Fruit fly (Drosophila melanogaster) whole organism, embryonic: Measurements from ENCODE around the gene MED28.

Source experiments
- CG10274 ChIP-seq: fragments of 200-800 bp; sonication (Bioruptor generic); optimal IDR thresholded peaks from 3 replicates; lab custom pipeline; 2017; ENCODE audit warnings: missing biosample characterization, mild to moderate bottlenecking, missing genetic modification characterization
- CG11723 ChIP-seq: fragments of 200-800 bp; sonication (Bioruptor generic); optimal IDR thresholded peaks from 2 replicates; lab custom pipeline; 2017; ENCODE audit warnings: missing biosample characterization, mild to moderate bottlenecking, missing genetic modification characterization
- CG12155 ChIP-seq: fragments of 200-800 bp; sonication (Bioruptor generic); optimal IDR thresholded peaks from 3 replicates; lab custom pipeline; 2016; ENCODE audit warnings: missing biosample characterization, missing genetic modification characterization
- CG15011 ChIP-seq: fragments of 200-800 bp; sonication (Bioruptor generic); optimal IDR thresholded peaks from 3 replicates; lab custom pipeline; 2018; ENCODE audit warnings: missing biosample characterization, mild to moderate bottlenecking, missing genetic modification characterization
- CG16779 ChIP-seq: fragments of 200-800 bp; sonication (Bioruptor generic); IDR thresholded peaks from 2 replicates; pipeline ENCODE4 v1.3.6; 2022; ENCODE audit warnings: missing biosample characterization, missing genetic modification characterization
- CG17359 ChIP-seq: fragments of 200-800 bp; sonication (Bioruptor generic); optimal IDR thresholded peaks from 3 replicates; lab custom pipeline; 2018; ENCODE audit warnings: missing biosample characterization, mild to moderate bottlenecking, missing genetic modification characterization, moderate library complexity
- CG2116 ChIP-seq: fragments of 200-800 bp; sonication (Bioruptor generic); optimal IDR thresholded peaks from 3 replicates; lab custom pipeline; 2018; ENCODE audit warnings: missing biosample characterization, mild to moderate bottlenecking, missing genetic modification characterization
- CG2202 ChIP-seq: fragments of 200-800 bp; sonication (Bioruptor generic); optimal IDR thresholded peaks from 2 replicates; lab custom pipeline; 2018; ENCODE audit warnings: missing biosample characterization, mild to moderate bottlenecking, missing genetic modification characterization
- CG30403 ChIP-seq: fragments of 200-800 bp; sonication (Bioruptor generic); optimal IDR thresholded peaks from 3 replicates; lab custom pipeline; 2016; ENCODE audit warnings: missing biosample characterization, missing genetic modification characterization
- CG33557 ChIP-seq: fragments of 200-800 bp; sonication (Bioruptor generic); optimal IDR thresholded peaks from 2 replicates; lab custom pipeline; 2019; ENCODE audit warnings: missing biosample characterization, mild to moderate bottlenecking, missing genetic modification characterization, moderate library complexity
- CG34376 ChIP-seq: fragments of 200-800 bp; sonication (Bioruptor generic); optimal IDR thresholded peaks from 2 replicates; lab custom pipeline; 2018; ENCODE audit warnings: missing biosample characterization, mild to moderate bottlenecking, missing genetic modification characterization
- CG34422 ChIP-seq: fragments of 200-800 bp; sonication (Bioruptor generic); IDR thresholded peaks from 3 replicates; pipeline ENCODE4 v1.3.6; 2022; ENCODE audit warnings: missing biosample characterization, missing genetic modification characterization
- CG3847 ChIP-seq: fragments of 200-800 bp; sonication (Bioruptor generic); IDR thresholded peaks from 2 replicates; pipeline ENCODE4 v1.3.6; 2022; ENCODE audit warnings: missing biosample characterization, missing genetic modification characterization
- CG6272 ChIP-seq: fragments of 200-800 bp; sonication (Bioruptor generic); IDR thresholded peaks from 2 replicates; pipeline ENCODE4 v1.3.6; 2022; ENCODE audit warnings: missing biosample characterization, missing genetic modification characterization
- CG8388 ChIP-seq: fragments of 200-800 bp; sonication (Bioruptor generic); optimal IDR thresholded peaks from 2 replicates; lab custom pipeline; 2019; ENCODE audit warnings: missing biosample characterization, mild to moderate bottlenecking, missing genetic modification characterization, moderate library complexity
- CG9876 ChIP-seq: fragments of 200-800 bp; sonication (Bioruptor generic); optimal IDR thresholded peaks from 2 replicates; lab custom pipeline; 2016; ENCODE audit warnings: missing biosample characterization, missing genetic modification characterization
- Eip74EF ChIP-seq, 2 experiments: fragments of 200-800 bp in 1 of 2; fragments of >200 bp in 1 of 2; sonication (Bioruptor generic) in 1 of 2; optimal IDR thresholded peaks; 2 replicates each; lab custom pipeline; 2017 to 2019; ENCODE audit warnings: missing biosample characterization in 2 of 2, missing genetic modification characterization in 2 of 2, mild to moderate bottlenecking in 1 of 2, moderate library complexity in 1 of 2
- Ets65A ChIP-seq: fragments of 200-800 bp; sonication (Bioruptor generic); peaks from one replicate; lab custom pipeline; 2016; ENCODE audit warnings: missing biosample characterization, missing genetic modification characterization
- Hey ChIP-seq: fragments of 200-800 bp; sonication (Bioruptor generic); optimal IDR thresholded peaks from 3 replicates; lab custom pipeline; 2018; ENCODE audit warnings: missing biosample characterization, mild to moderate bottlenecking, missing genetic modification characterization
- MBD-R2 ChIP-seq: fragments of 200-800 bp; sonication (Bioruptor generic); IDR thresholded peaks from 2 replicates; pipeline ENCODE4 v1.3.6; 2022; ENCODE audit warnings: missing biosample characterization, missing genetic modification characterization
- Meics ChIP-seq: fragments of 200-800 bp; sonication (Bioruptor generic); optimal IDR thresholded peaks from 2 replicates; lab custom pipeline; 2017; ENCODE audit warnings: missing biosample characterization, mild to moderate bottlenecking, missing genetic modification characterization
- NfI ChIP-seq: fragments of 200-800 bp; sonication (Bioruptor generic); optimal IDR thresholded peaks from 3 replicates; lab custom pipeline; 2018; ENCODE audit warnings: missing biosample characterization, mild to moderate bottlenecking, missing genetic modification characterization, moderate library complexity
- Rx ChIP-seq: fragments of 200-800 bp; sonication (Bioruptor generic); IDR thresholded peaks from 2 replicates; pipeline ENCODE4 v1.3.6; 2022; ENCODE audit warnings: missing biosample characterization, missing genetic modification characterization
- Side ChIP-seq: fragments of 200-800 bp; sonication (Bioruptor generic); optimal IDR thresholded peaks from 2 replicates; lab custom pipeline; 2016; ENCODE audit warnings: missing biosample characterization, missing genetic modification characterization
- ac ChIP-seq: fragments of 200-800 bp; sonication (Bioruptor generic); optimal IDR thresholded peaks from 3 replicates; lab custom pipeline; 2017; ENCODE audit warnings: missing biosample characterization, mild to moderate bottlenecking, missing genetic modification characterization
- bowl ChIP-seq: fragments of 200-800 bp; sonication (Bioruptor generic); IDR thresholded peaks from 2 replicates; pipeline ENCODE4 v1.3.6; 2022; ENCODE audit warnings: missing biosample characterization, missing genetic modification characterization
- cg ChIP-seq: fragments of 200-800 bp; sonication (Bioruptor generic); optimal IDR thresholded peaks from 3 replicates; lab custom pipeline; 2019; ENCODE audit warnings: missing biosample characterization, mild to moderate bottlenecking, missing genetic modification characterization, moderate library complexity
- crc ChIP-seq: fragments of 200-800 bp; sonication (Bioruptor generic); optimal IDR thresholded peaks from 2 replicates; lab custom pipeline; 2016; ENCODE audit warnings: missing biosample characterization, missing genetic modification characterization
- croc ChIP-seq: fragments of 200-800 bp; sonication (Bioruptor generic); conservative IDR thresholded peaks from 3 replicates; pipeline ENCODE4 v1.3.6; 2022; ENCODE audit warnings: missing biosample characterization, missing genetic modification characterization
- crp ChIP-seq, 2 experiments: fragments of 200-800 bp; sonication (Bioruptor generic); optimal IDR thresholded peaks; 2 replicates in 1 of 2; 3 replicates in 1 of 2; lab custom pipeline; 2017; ENCODE audit warnings: missing biosample characterization in 2 of 2, missing genetic modification characterization in 2 of 2, mild to moderate bottlenecking in 1 of 2, moderate library complexity in 1 of 2
- cwo ChIP-seq: fragments of 200-800 bp; sonication (Bioruptor generic); optimal IDR thresholded peaks from 3 replicates; lab custom pipeline; 2017; ENCODE audit warnings: missing biosample characterization, missing genetic modification characterization, mild to moderate bottlenecking, moderate library complexity, missing genetic modification reagents
- danr ChIP-seq: fragments of 200-800 bp; sonication (Bioruptor generic); IDR thresholded peaks from 2 replicates; pipeline ENCODE4 v1.3.6; 2022; ENCODE audit warnings: missing biosample characterization, missing genetic modification characterization
- fd102C ChIP-seq: fragments of 200-800 bp; sonication (Bioruptor generic); optimal IDR thresholded peaks from 2 replicates; lab custom pipeline; 2018; ENCODE audit warnings: missing biosample characterization, mild to moderate bottlenecking, missing genetic modification characterization, moderate library complexity
- fd3F ChIP-seq: fragments of 200-800 bp; sonication (Bioruptor generic); optimal IDR thresholded peaks from 2 replicates; lab custom pipeline; 2018; ENCODE audit warnings: missing biosample characterization, mild to moderate bottlenecking, missing genetic modification characterization, moderate library complexity
- ftz-f1 ChIP-seq: fragments of 200-800 bp; sonication (Bioruptor generic); optimal IDR thresholded peaks from 2 replicates; lab custom pipeline; 2016; ENCODE audit warnings: missing biosample characterization, missing genetic modification characterization
- her ChIP-seq: fragments of 200-800 bp; sonication (Bioruptor generic); optimal IDR thresholded peaks from 2 replicates; lab custom pipeline; 2016; ENCODE audit warnings: missing biosample characterization, missing genetic modification characterization
- insv ChIP-seq, 2 experiments: fragments of 200-800 bp; sonication (Bioruptor generic); optimal IDR thresholded peaks; 3 replicates each; lab custom pipeline; 2016 to 2018; ENCODE audit warnings: missing biosample characterization in 2 of 2, missing genetic modification characterization in 2 of 2
- inv ChIP-seq: fragments of 200-800 bp; sonication (Bioruptor generic); IDR thresholded peaks from 2 replicates; pipeline ENCODE4 v1.3.6; 2022; ENCODE audit warnings: missing biosample characterization, missing genetic modification characterization; ENCODE audit not compliant: partially characterized antibody
- jing ChIP-seq: fragments of 200-800 bp; sonication (Bioruptor generic); optimal IDR thresholded peaks from 2 replicates; lab custom pipeline; 2018; ENCODE audit warnings: missing biosample characterization, mild to moderate bottlenecking, missing genetic modification characterization
- mld ChIP-seq: fragments of 200-800 bp; sonication (Bioruptor generic); IDR thresholded peaks from 3 replicates; pipeline ENCODE4 v1.3.6; 2022; ENCODE audit warnings: missing biosample characterization, missing genetic modification characterization; ENCODE audit not compliant: partially characterized antibody
- onecut ChIP-seq: fragments of 200-800 bp; sonication (Bioruptor generic); IDR thresholded peaks from 2 replicates; pipeline ENCODE4 v1.3.6; 2022; ENCODE audit warnings: missing biosample characterization, missing genetic modification characterization
- pho ChIP-seq: fragments of 200-800 bp; sonication (Bioruptor generic); optimal IDR thresholded peaks from 2 replicates; lab custom pipeline; 2016; ENCODE audit warnings: missing biosample characterization, missing genetic modification characterization
- phol ChIP-seq: fragments of 200-800 bp; sonication (Bioruptor generic); optimal IDR thresholded peaks from 3 replicates; lab custom pipeline; 2018; ENCODE audit warnings: missing biosample characterization, mild to moderate bottlenecking, missing genetic modification characterization, moderate library complexity
- sqz ChIP-seq: fragments of 200-800 bp; sonication (Bioruptor generic); optimal IDR thresholded peaks from 3 replicates; lab custom pipeline; 2018; ENCODE audit warnings: missing biosample characterization, mild to moderate bottlenecking, missing genetic modification characterization
- tll ChIP-seq, 2 experiments: fragments of 200-800 bp in 1 of 2; fragments of >200 bp in 1 of 2; sonication (Bioruptor generic) in 1 of 2; optimal IDR thresholded peaks; 2 replicates each; lab custom pipeline; 2017 to 2019; ENCODE audit warnings: missing biosample characterization in 2 of 2, missing genetic modification characterization in 2 of 2, mild to moderate bottlenecking in 1 of 2, moderate library complexity in 1 of 2
- usp ChIP-seq: fragments of >200 bp; optimal IDR thresholded peaks from 2 replicates; lab custom pipeline; 2017; ENCODE audit warnings: missing biosample characterization, missing genetic modification characterization
- zen2 ChIP-seq: fragments of 200-800 bp; sonication (Bioruptor generic); IDR thresholded peaks from 3 replicates; pipeline ENCODE4 v1.3.6; 2022; ENCODE audit warnings: missing biosample characterization, missing genetic modification characterization; ENCODE audit not compliant: partially characterized antibody

The MED28 gene

dm6 chr3R:25472635-25473552 lies 3.9 kb upstream of the MED28 start, which contains the start of the genes Fur1 and Vps33B (continued):
- peak; percentile 67; the same call in 1 of the 3 replicates for TF ChIP-seq mld (GFP tag; lab: Robert Waterston, UW)
- TF ChIP-seq CG11723 (GFP tag; lab: Kevin White, UChicago) = peak; percentile 96
- TF ChIP-seq CG12155 (GFP tag; lab: Kevin White, UChicago) = peak; percentile 97
- peak; percentile 93 for TF ChIP-seq sqz
- TF ChIP-seq Side = peak; percentile 98
- peak; percentile 79 for TF ChIP-seq ac (GFP tag; lab: Kevin White, UChicago)
- TF ChIP-seq CG3847 (GFP tag; lab: Robert Waterston, UW) = peak; percentile 93
- peak; percentile 93 for TF ChIP-seq CG15011 (GFP tag; lab: Kevin White, UChicago)
- TF ChIP-seq CG30403 (GFP tag; lab: Kevin White, UChicago) = peak; percentile 99
- TF ChIP-seq ftz-f1 (GFP tag; lab: Kevin White, UChicago) = peak; percentile 98
- TF ChIP-seq Meics (GFP tag; lab: Kevin White, UChicago) = peak; percentile 97
- peak; percentile 100 for TF ChIP-seq Ets65A (GFP tag; lab: Kevin White, UChicago)
- peak; percentile 89 for TF ChIP-seq CG2116 (GFP tag; lab: Kevin White, UChicago)
- TF ChIP-seq CG8388 (GFP tag; lab: Kevin White, UChicago) = peak; percentile 96
- peak; percentile 91 for TF ChIP-seq Hey (tag; lab: Kevin White, UChicago)
- TF ChIP-seq onecut (GFP tag; lab: Robert Waterston, UW) = peak; percentile 86
- peak; percentile 95 for TF ChIP-seq CG34422
- TF ChIP-seq tll (GFP tag; optimal IDR thresholded peaks at IDR 0.05; lab: Kevin White, UChicago) = peak; percentile 28 to 94
- peak; percentile 96 for TF ChIP-seq crc (GFP tag; lab: Kevin White, UChicago)
- TF ChIP-seq CG33557 (GFP tag; lab: Kevin White, UChicago) = peak; percentile 94
- TF ChIP-seq phol (tag; lab: Kevin White, UChicago) = peak; percentile 98
- TF ChIP-seq zen2 (GFP tag; lab: Robert Waterston, UW) = peak; percentile 74
- peak; percentile 74 for TF ChIP-seq bowl
- TF ChIP-seq CG6272 (GFP tag; lab: Robert Waterston, UW) = peak; percentile 92
- TF ChIP-seq crp (GFP tag; optimal IDR thresholded peaks at IDR 0.05; lab: Kevin White, UChicago) = peak; percentile 96 to 98
- TF ChIP-seq CG9876 (GFP tag; lab: Kevin White, UChicago) = peak; percentile 97
- TF ChIP-seq NfI = peak; percentile 96
- peak; percentile 86 for TF ChIP-seq danr (GFP tag; lab: Robert Waterston, UW)
- TF ChIP-seq CG17359 (tag; lab: Kevin White, UChicago) = peak; percentile 95
- peak; percentile 93 for TF ChIP-seq fd3F
- no peak for TF ChIP-seq usp (GFP tag; lab: Kevin White, UChicago)
- TF ChIP-seq CG34376 (GFP tag; lab: Kevin White, UChicago) = peak; percentile 96
- TF ChIP-seq Rx (GFP tag; lab: Robert Waterston, UW) = peak; percentile 89
- TF ChIP-seq cwo (GFP tag; lab: Kevin White, UChicago) = peak; percentile 91
- peak; percentile 95 for TF ChIP-seq cg (GFP tag; lab: Kevin White, UChicago)
- peak; percentile 92 for TF ChIP-seq CG16779 (GFP tag; lab: Robert Waterston, UW)
- TF ChIP-seq Eip74EF (GFP tag; optimal IDR thresholded peaks at IDR 0.05; lab: Kevin White, UChicago) = peak in 1 of 2 experiments; percentile 90
- TF ChIP-seq CG2202 = peak; percentile 91
- TF ChIP-seq inv = peak; percentile 66; the same call in 1 of the 2 replicates
- TF ChIP-seq CG10274 (GFP tag; lab: Kevin White, UChicago) = peak; percentile 89
- peak; percentile 95 for TF ChIP-seq MBD-R2
- peak; percentile 92 for TF ChIP-seq croc (GFP tag; lab: Robert Waterston, UW)
- peak; percentile 99 for TF ChIP-seq pho (GFP tag; lab: Kevin White, UChicago)
- TF ChIP-seq her (GFP tag; lab: Kevin White, UChicago) = peak; percentile 95
- TF ChIP-seq insv (GFP tag; optimal IDR thresholded peaks at IDR 0.05; lab: Kevin White, UChicago) = peak; percentile 62 to 80
- peak; percentile 92 for TF ChIP-seq jing (GFP tag; lab: Kevin White, UChicago)
- peak; percentile 64 for TF ChIP-seq fd102C (GFP tag; lab: Kevin White, UChicago)
